Fruit fly (Drosophila melanogaster) whole organism, prepupa: Measurements from ENCODE around the gene tey.
A peak's percentile ranks its signal among the peaks of the same experiment; 100 is the strongest.

Experiments used
- Blimp-1 ChIP-seq: fragments of 200-800 bp; sonication (Bioruptor generic); optimal IDR thresholded peaks from 3 replicates; lab custom pipeline; 2017; ENCODE audit warnings: missing biosample characterization, missing genetic modification characterization, mild to moderate bottlenecking, moderate library complexity, missing genetic modification reagents
- CG10669 ChIP-seq: fragments of 200-800 bp; sonication (Bioruptor generic); optimal IDR thresholded peaks from 3 replicates; lab custom pipeline; 2018; ENCODE audit warnings: missing biosample characterization, mild to moderate bottlenecking, missing genetic modification characterization, moderate library complexity
- CG11294 ChIP-seq: fragments of 200-800 bp; sonication (Bioruptor generic); IDR thresholded peaks from 2 replicates; pipeline ENCODE4 v1.3.6; 2022; ENCODE audit warnings: missing biosample characterization, missing genetic modification characterization
- CG11762 ChIP-seq: fragments of 200-800 bp; sonication (Bioruptor generic); optimal IDR thresholded peaks from 3 replicates; lab custom pipeline; 2016; ENCODE audit warnings: missing biosample characterization, missing genetic modification characterization; ENCODE audit not compliant: insufficient read depth
- CG11902 ChIP-seq: fragments of 200-800 bp; sonication (Bioruptor generic); optimal IDR thresholded peaks from 3 replicates; lab custom pipeline; 2016; ENCODE audit warnings: missing biosample characterization, missing genetic modification characterization
- CG15336 ChIP-seq: fragments of 200-800 bp; sonication (Bioruptor generic); IDR thresholded peaks from 2 replicates; pipeline ENCODE4 v1.3.6; 2022; ENCODE audit warnings: missing biosample characterization, missing genetic modification characterization
- CG1621 ChIP-seq: fragments of 200-800 bp; sonication (Bioruptor generic); optimal IDR thresholded peaks from 3 replicates; lab custom pipeline; 2018; ENCODE audit warnings: missing biosample characterization, mild to moderate bottlenecking, missing genetic modification characterization
- CG16779 ChIP-seq: fragments of 200-800 bp; sonication (Bioruptor generic); optimal IDR thresholded peaks from 3 replicates; lab custom pipeline; 2017; ENCODE audit warnings: missing biosample characterization, mild to moderate bottlenecking, missing genetic modification characterization
- CG3032 ChIP-seq: fragments of 200-800 bp; optimal IDR thresholded peaks from 2 replicates; lab custom pipeline; 2019; ENCODE audit warnings: missing biosample characterization, mild to moderate bottlenecking, missing genetic modification characterization, moderate library complexity
- CG32006 ChIP-seq: fragments of 200-800 bp; sonication (Bioruptor generic); optimal IDR thresholded peaks from 3 replicates; lab custom pipeline; 2017; ENCODE audit warnings: missing biosample characterization, mild to moderate bottlenecking, missing genetic modification characterization
- CG34406 ChIP-seq: fragments of 200-800 bp; sonication (Bioruptor generic); optimal IDR thresholded peaks from 3 replicates; lab custom pipeline; 2016; ENCODE audit warnings: missing biosample characterization, missing genetic modification characterization
- CG3919 ChIP-seq: fragments of 200-800 bp; sonication (Bioruptor generic); optimal IDR thresholded peaks from 3 replicates; lab custom pipeline; 2016; ENCODE audit warnings: missing biosample characterization, missing genetic modification characterization
- CG6276 ChIP-seq: fragments of 200-800 bp; sonication (Bioruptor generic); optimal IDR thresholded peaks from 2 replicates; lab custom pipeline; 2017; ENCODE audit warnings: missing biosample characterization, mild to moderate bottlenecking, missing genetic modification characterization
- CG6854 ChIP-seq: fragments of 200-800 bp; sonication (Bioruptor generic); optimal IDR thresholded peaks from 2 replicates; lab custom pipeline; 2017; ENCODE audit warnings: missing biosample characterization, mild to moderate bottlenecking, missing genetic modification characterization
- CG7368 ChIP-seq: fragments of 200-800 bp; sonication (Bioruptor generic); optimal IDR thresholded peaks from 3 replicates; lab custom pipeline; 2016; ENCODE audit warnings: missing biosample characterization, missing genetic modification characterization
- CG8119 ChIP-seq: fragments of 200-800 bp; sonication (Bioruptor generic); IDR thresholded peaks from 3 replicates; pipeline ENCODE4 v1.3.6; 2022; ENCODE audit warnings: missing biosample characterization, missing genetic modification characterization
- CG8319 ChIP-seq: fragments of 200-800 bp; sonication (Bioruptor generic); optimal IDR thresholded peaks from 3 replicates; lab custom pipeline; 2016; ENCODE audit warnings: missing biosample characterization, missing genetic modification characterization
- CG8632 ChIP-seq: fragments of 200-800 bp; sonication (Bioruptor generic); optimal IDR thresholded peaks from 3 replicates; lab custom pipeline; 2016; ENCODE audit warnings: missing biosample characterization, missing genetic modification characterization
- Eip75B ChIP-seq: fragments of 200-800 bp; sonication (Bioruptor generic); optimal IDR thresholded peaks from 3 replicates; lab custom pipeline; 2016; ENCODE audit warnings: missing biosample characterization, missing genetic modification characterization
- Eip78C ChIP-seq: fragments of 200-800 bp; sonication (Bioruptor generic); peaks from one replicate; lab custom pipeline; 2016; ENCODE audit warnings: missing biosample characterization, missing genetic modification characterization
- Eip93F ChIP-seq: fragments of 200-800 bp; sonication (Bioruptor generic); optimal IDR thresholded peaks from 2 replicates; lab custom pipeline; 2016; ENCODE audit warnings: missing biosample characterization, mild to moderate bottlenecking, missing genetic modification characterization
- Ets21C ChIP-seq: fragments of 200-800 bp; sonication (Bioruptor generic); optimal IDR thresholded peaks from 3 replicates; lab custom pipeline; 2016; ENCODE audit warnings: missing biosample characterization, missing genetic modification characterization
- Ets96B ChIP-seq: fragments of 200-800 bp; optimal IDR thresholded peaks from 2 replicates; lab custom pipeline; 2019; ENCODE audit warnings: missing biosample characterization, mild to moderate bottlenecking, missing genetic modification characterization, moderate library complexity
- Gug ChIP-seq: fragments of 200-800 bp; sonication (Bioruptor generic); IDR thresholded peaks from 2 replicates; pipeline ENCODE4 v1.3.6; 2022; ENCODE audit warnings: missing biosample characterization, missing genetic modification characterization
- Hr39 ChIP-seq: fragments of 200-800 bp; sonication (Bioruptor generic); optimal IDR thresholded peaks from 2 replicates; lab custom pipeline; 2016; ENCODE audit warnings: missing biosample characterization, missing genetic modification characterization
- Hr4 ChIP-seq: fragments of 200-800 bp; sonication (Bioruptor generic); optimal IDR thresholded peaks from 3 replicates; lab custom pipeline; 2016; ENCODE audit warnings: missing biosample characterization, missing genetic modification characterization
- OdsH ChIP-seq: fragments of 200-800 bp; sonication (Bioruptor generic); optimal IDR thresholded peaks from 3 replicates; lab custom pipeline; 2016; ENCODE audit warnings: missing biosample characterization, missing genetic modification characterization
- Smox ChIP-seq: fragments of 200-800 bp; sonication (Bioruptor generic); optimal IDR thresholded peaks from 3 replicates; lab custom pipeline; 2016; ENCODE audit warnings: missing biosample characterization, missing genetic modification characterization
- Sox14 ChIP-seq: fragments of 200-800 bp; sonication (Bioruptor generic); optimal IDR thresholded peaks from 3 replicates; lab custom pipeline; 2016; ENCODE audit warnings: missing biosample characterization, missing genetic modification characterization
- achi ChIP-seq: fragments of 200-800 bp; sonication (Bioruptor generic); optimal IDR thresholded peaks from 3 replicates; lab custom pipeline; 2016; ENCODE audit warnings: missing biosample characterization, missing genetic modification characterization
- acj6 ChIP-seq: fragments of 200-800 bp; sonication (Bioruptor generic); optimal IDR thresholded peaks from 3 replicates; lab custom pipeline; 2016; ENCODE audit warnings: missing biosample characterization, missing genetic modification characterization
- dac ChIP-seq: fragments of 200-800 bp; sonication (Bioruptor generic); optimal IDR thresholded peaks from 2 replicates; lab custom pipeline; 2017; ENCODE audit warnings: missing biosample characterization, mild to moderate bottlenecking, missing genetic modification characterization
- dsx ChIP-seq: fragments of 200-800 bp; optimal IDR thresholded peaks from 3 replicates; lab custom pipeline; 2019; ENCODE audit warnings: missing biosample characterization, mild to moderate bottlenecking, missing genetic modification characterization, moderate library complexity; ENCODE audit not compliant: poor library complexity, severe bottlenecking
- fd85E ChIP-seq: fragments of 200-800 bp; sonication (Bioruptor generic); optimal IDR thresholded peaks from 3 replicates; lab custom pipeline; 2016; ENCODE audit warnings: missing biosample characterization, missing genetic modification characterization
- lz ChIP-seq: fragments of 200-800 bp; sonication (Bioruptor generic); optimal IDR thresholded peaks from 3 replicates; lab custom pipeline; 2016; ENCODE audit warnings: missing biosample characterization, missing genetic modification characterization
- pdm3 ChIP-seq: fragments of 200-800 bp; sonication (Bioruptor generic); optimal IDR thresholded peaks from 3 replicates; lab custom pipeline; 2016; ENCODE audit warnings: missing biosample characterization, missing genetic modification characterization
- spab ChIP-seq: fragments of 200-800 bp; sonication (Bioruptor generic); optimal IDR thresholded peaks from 2 replicates; lab custom pipeline; 2017; ENCODE audit warnings: missing biosample characterization, mild to moderate bottlenecking, missing genetic modification characterization, missing genetic modification reagents
- ss ChIP-seq, 2 experiments: fragments of 200-800 bp; sonication (Bioruptor generic); optimal IDR thresholded peaks; 2 replicates in 1 of 2; 3 replicates in 1 of 2; lab custom pipeline; 2017 to 2018; ENCODE audit warnings: mild to moderate bottlenecking in 2 of 2, missing biosample characterization in 2 of 2, missing genetic modification characterization in 2 of 2, moderate library complexity in 1 of 2
- topi ChIP-seq: fragments of 200-800 bp; sonication (Bioruptor generic); optimal IDR thresholded peaks from 3 replicates; lab custom pipeline; 2016; ENCODE audit warnings: missing biosample characterization, missing genetic modification characterization
- vri ChIP-seq: fragments of 200-800 bp; sonication (Bioruptor generic); optimal IDR thresholded peaks from 3 replicates; lab custom pipeline; 2016; ENCODE audit warnings: missing biosample characterization, mild to moderate bottlenecking, missing genetic modification characterization

Gene tey

dm6 chr3L:19699651-19700050 is 35.7 kb upstream of the tey start (continued):
- TF ChIP-seq Sox14 (GFP tag; lab: Kevin White, UChicago) (peak; percentile 49), CG8319 (peak; percentile 14), topi (GFP tag; lab: Kevin White, UChicago) (peak; percentile 55), achi (GFP tag; lab: Kevin White, UChicago) (peak; percentile 45), CG15336 (GFP tag; lab: Robert Waterston, UW) (peak; percentile 57; the same call in 1 of the 2 replicates), lz (GFP tag; lab: Kevin White, UChicago) (peak; percentile 20), CG8119 (peak; percentile 78), CG11762 (GFP tag; lab: Kevin White, UChicago) (peak; percentile 22), CG6276 (GFP tag; lab: Kevin White, UChicago) (peak; percentile 59), ss (GFP tag; optimal IDR thresholded peaks at IDR 0.05; lab: Kevin White, UChicago) (no peak)

dm6 chr3L:19698651-19699050 is 34.7 kb upstream of the tey start:
- peak; percentile 45 for TF ChIP-seq CG6854
- TF ChIP-seq pdm3 (GFP tag; lab: Kevin White, UChicago), result no peak
- TF ChIP-seq Blimp-1 (GFP tag; lab: Kevin White, UChicago), result peak; percentile 72
- TF ChIP-seq vri (GFP tag; lab: Kevin White, UChicago), result peak; percentile 15
- TF ChIP-seq dsx (GFP tag; lab: Kevin White, UChicago), result peak; percentile 21

- TF ChIP-seq pdm3 (GFP tag; lab: Kevin White, UChicago), result no peak
- no peak for TF ChIP-seq dac (GFP tag; lab: Kevin White, UChicago)
Measured at dm6 chr3L:19697395-19697978, 33.6 kb upstream of the tey start.

dm6 chr3L:19696073-19696960 is 32.4 kb upstream of the tey start:
- TF ChIP-seq Smox (GFP tag; lab: Kevin White, UChicago) (peak; percentile 45), lz (GFP tag; lab: Kevin White, UChicago) (peak; percentile 34), Blimp-1 (GFP tag; lab: Kevin White, UChicago) (no peak), acj6 (GFP tag; lab: Kevin White, UChicago) (peak; percentile 52), CG6276 (GFP tag; lab: Kevin White, UChicago) (no peak), CG16779 (tag; lab: Kevin White, UChicago) (no peak), Eip78C (peak; percentile 93), Eip75B (no peak), CG7368 (GFP tag; lab: Kevin White, UChicago) (no peak), CG8119 (no peak), CG11902 (GFP tag; lab: Kevin White, UChicago) (no peak), Ets96B (tag; lab: Kevin White, UChicago) (peak; percentile 33), CG11294 (no peak), Gug (no peak), CG3032 (tag; lab: Kevin White, UChicago) (no peak), Sox14 (GFP tag; lab: Kevin White, UChicago) (no peak), Hr4 (GFP tag; lab: Kevin White, UChicago) (peak; percentile 10), CG6854 (peak; percentile 66), fd85E (GFP tag; lab: Kevin White, UChicago) (no peak), OdsH (peak; percentile 49), CG32006 (GFP tag; lab: Kevin White, UChicago) (peak; percentile 29), Ets21C (GFP tag; lab: Kevin White, UChicago) (peak; percentile 42), CG11762 (GFP tag; lab: Kevin White, UChicago) (peak; percentile 32), spab (no peak), dac (GFP tag; lab: Kevin White, UChicago) (no peak), CG8632 (GFP tag; lab: Kevin White, UChicago) (peak; percentile 48), Hr39 (GFP tag; lab: Kevin White, UChicago) (peak; percentile 45), pdm3 (GFP tag; lab: Kevin White, UChicago) (peak; percentile 43), CG3919 (GFP tag; lab: Kevin White, UChicago) (peak; percentile 36), CG10669 (GFP tag; lab: Kevin White, UChicago) (peak; percentile 37), CG34406 (GFP tag; lab: Kevin White, UChicago) (peak; percentile 43), dsx (GFP tag; lab: Kevin White, UChicago) (peak; percentile 3), CG1621 (tag; lab: Kevin White, UChicago) (peak; percentile 17), Eip93F (GFP tag; lab: Kevin White, UChicago) (no peak), CG15336 (GFP tag; lab: Robert Waterston, UW) (no peak)
